Fruit fly (Drosophila melanogaster): ENCODE results near the gene Uros2.

Gene Uros2

DNA sequence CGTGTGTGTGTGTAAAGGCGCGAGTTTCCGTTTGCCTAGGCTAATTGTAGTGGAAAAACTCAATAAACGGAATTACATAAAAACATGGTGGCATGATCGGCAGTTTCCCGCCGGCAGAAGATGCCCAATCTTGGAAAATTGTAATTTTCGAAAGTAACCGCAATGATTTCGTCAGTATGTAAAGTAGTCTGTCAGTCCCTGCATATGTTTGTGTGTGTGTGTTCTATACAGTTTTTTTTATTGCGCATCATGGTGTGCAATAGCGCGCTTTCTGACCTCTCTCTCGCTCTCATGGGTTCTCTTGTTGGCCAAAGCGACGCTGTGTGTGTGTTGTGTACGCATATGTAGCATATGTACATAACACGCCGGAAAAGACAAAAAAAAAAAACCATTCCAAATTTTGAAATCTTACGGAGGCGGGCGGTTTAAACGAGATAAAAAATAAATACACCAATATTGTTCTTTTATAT is 6.0 kb downstream of the Uros2 start:
- no peak for TF ChIP-seq Dif (GFP tag; optimal IDR thresholded peaks at IDR 0.05; ENCODE audit: partially characterized antibody)
- peak; percentile 55 for TF ChIP-seq brk (GFP tag; optimal IDR thresholded peaks at IDR 0.05)
- TF ChIP-seq CG32264 (GFP tag; optimal IDR thresholded peaks at IDR 0.05), result peak; percentile 27
- TF ChIP-seq dl (GFP tag; optimal IDR thresholded peaks at IDR 0.05; ENCODE audit: insufficient read depth in 1 of 2, partially characterized antibody in 2 of 2), result no peak
- TF ChIP-seq Dfd (GFP tag; optimal IDR thresholded peaks at IDR 0.05), result no peak
- peak; percentile 13 for TF ChIP-seq fru (GFP tag; optimal IDR thresholded peaks at IDR 0.05)
- TF ChIP-seq OdsH (GFP tag; optimal IDR thresholded peaks at IDR 0.05), result peak; percentile 19
- TF ChIP-seq Rel (GFP tag; optimal IDR thresholded peaks at IDR 0.05), result no peak
- TF ChIP-seq Rel (tag; optimal IDR thresholded peaks at IDR 0.05), result peak; percentile 38
- no peak for TF ChIP-seq Mio (GFP tag; optimal IDR thresholded peaks at IDR 0.05)
- TF ChIP-seq dsf (GFP tag; optimal IDR thresholded peaks at IDR 0.05; ENCODE audit: borderline replicate concordance), result no peak
- peak; percentile 92 for TF ChIP-seq Hr83 (GFP tag; optimal IDR thresholded peaks at IDR 0.05; ENCODE audit: poor library complexity, severe bottlenecking)
- no peak for TF ChIP-seq Hnf4 (GFP tag; optimal IDR thresholded peaks at IDR 0.05)
- TF ChIP-seq pan (optimal IDR thresholded peaks at IDR 0.05), result no peak
- TF ChIP-seq HLH106 (tag; optimal IDR thresholded peaks at IDR 0.05), result no peak
- no peak for TF ChIP-seq CG9705 (GFP tag; optimal IDR thresholded peaks at IDR 0.05)
- no peak for TF ChIP-seq usp (GFP tag; optimal IDR thresholded peaks at IDR 0.05)
- TF ChIP-seq Vsx2 (GFP tag; optimal IDR thresholded peaks at IDR 0.05; ENCODE audit: partially characterized antibody), result no peak
- TF ChIP-seq GATAd (GFP tag; optimal IDR thresholded peaks at IDR 0.05), result no peak
- TF ChIP-seq Jra (GFP tag; optimal IDR thresholded peaks at IDR 0.05), result peak; percentile 65
- peak; percentile 42 for TF ChIP-seq Sp1 (GFP tag; optimal IDR thresholded peaks at IDR 0.05)
- peak; percentile 39 for TF ChIP-seq sage (GFP tag; optimal IDR thresholded peaks at IDR 0.05)
- TF ChIP-seq lola (GFP tag; optimal IDR thresholded peaks at IDR 0.05), result no peak
- peak; percentile 8 for TF ChIP-seq ey (GFP tag; optimal IDR thresholded peaks at IDR 0.05)
- TF ChIP-seq foxo (GFP tag; optimal IDR thresholded peaks at IDR 0.05), result peak in 1 of 2 experiments; percentile 31
- no peak for TF ChIP-seq tai (GFP tag; optimal IDR thresholded peaks at IDR 0.05)
- peak; percentile 60 for TF ChIP-seq h (GFP tag; optimal IDR thresholded peaks at IDR 0.05)
- no peak for TF ChIP-seq CrebA (GFP tag; optimal IDR thresholded peaks at IDR 0.05; ENCODE audit: borderline replicate concordance)
- TF ChIP-seq dmrt93B (GFP tag; optimal IDR thresholded peaks at IDR 0.05), result no peak
- TF ChIP-seq Myc (optimal IDR thresholded peaks at IDR 0.05), result no peak
- TF ChIP-seq jim (GFP tag; optimal IDR thresholded peaks at IDR 0.05), result peak; percentile 78
- TF ChIP-seq br (GFP tag; optimal IDR thresholded peaks at IDR 0.05), result peak; percentile 46
- TF ChIP-seq woc (GFP tag; optimal IDR thresholded peaks at IDR 0.05), result no peak
- TF ChIP-seq sv (GFP tag; optimal IDR thresholded peaks at IDR 0.05), result no peak
- no peak for TF ChIP-seq Abd-B (GFP tag; optimal IDR thresholded peaks at IDR 0.05)
- peak; percentile 88 for TF ChIP-seq N (GFP tag; optimal IDR thresholded peaks at IDR 0.05)
- peak; percentile 58 for TF ChIP-seq rgr (GFP tag; optimal IDR thresholded peaks at IDR 0.05)
- peak; percentile 28 for TF ChIP-seq psq (GFP tag; optimal IDR thresholded peaks at IDR 0.05)
- peak; percentile 41 for TF ChIP-seq Hr78 (GFP tag; optimal IDR thresholded peaks at IDR 0.05)

DNA sequence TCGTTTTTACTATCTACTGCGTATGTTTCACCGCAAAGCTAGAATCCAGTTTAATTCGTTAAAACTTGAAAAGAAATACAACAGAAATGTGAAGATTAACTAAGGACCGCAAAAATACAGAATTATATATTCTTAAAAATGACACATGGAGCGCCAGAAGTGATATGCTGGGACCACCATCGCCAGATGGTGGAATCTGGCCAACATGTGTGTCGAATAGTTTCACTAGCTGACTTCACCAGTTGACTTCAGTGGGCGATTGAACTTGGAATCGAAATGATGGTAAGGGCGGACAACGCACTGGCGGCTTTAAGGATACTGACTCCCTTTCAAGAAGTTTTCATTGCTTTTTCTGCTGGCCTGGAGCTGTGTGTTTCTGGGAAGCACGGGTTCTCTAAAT is 13.7 kb downstream of the Uros2 start, which contains the start of gene CG9593:
TSS of gene CG9593 (plus strand) at position 270 of the 400 bp plus-strand sequence.
- TF ChIP-seq ey (GFP tag; optimal IDR thresholded peaks at IDR 0.05), result no peak
- no peak for TF ChIP-seq jim (GFP tag; optimal IDR thresholded peaks at IDR 0.05)
- TF ChIP-seq sage (GFP tag; optimal IDR thresholded peaks at IDR 0.05), result no peak
- no peak for TF ChIP-seq Myc (optimal IDR thresholded peaks at IDR 0.05)
- no peak for TF ChIP-seq Dfd (GFP tag; optimal IDR thresholded peaks at IDR 0.05)
- no peak for TF ChIP-seq woc (GFP tag; optimal IDR thresholded peaks at IDR 0.05)
- TF ChIP-seq br (GFP tag; optimal IDR thresholded peaks at IDR 0.05), result no peak
- TF ChIP-seq CG32264 (GFP tag; optimal IDR thresholded peaks at IDR 0.05), result no peak
- no peak for TF ChIP-seq dsf (GFP tag; optimal IDR thresholded peaks at IDR 0.05; ENCODE audit: borderline replicate concordance)
- TF ChIP-seq Hr78 (GFP tag; optimal IDR thresholded peaks at IDR 0.05), result no peak
- TF ChIP-seq Hnf4 (GFP tag; optimal IDR thresholded peaks at IDR 0.05), result no peak
- TF ChIP-seq psq (GFP tag; optimal IDR thresholded peaks at IDR 0.05), result no peak
- no peak for TF ChIP-seq Sp1 (GFP tag; optimal IDR thresholded peaks at IDR 0.05)
- no peak for TF ChIP-seq tai (GFP tag; optimal IDR thresholded peaks at IDR 0.05)
- TF ChIP-seq usp (GFP tag; optimal IDR thresholded peaks at IDR 0.05), result no peak
- TF ChIP-seq rgr (GFP tag; optimal IDR thresholded peaks at IDR 0.05), result no peak
- no peak for TF ChIP-seq HLH106 (tag; optimal IDR thresholded peaks at IDR 0.05)
- TF ChIP-seq sv (GFP tag; optimal IDR thresholded peaks at IDR 0.05), result no peak
